Worm (Caenorhabditis elegans) whole organism, young adult: Measurements from ENCODE around the gene Y116A8B.1.

Experiments used
- B0336.3 ChIP-seq: fragments of 200-800 bp; sonication (Bioruptor generic); IDR thresholded peaks from 2 replicates; pipeline ENCODE4 v1.3.6; 2022; ENCODE audit warnings: missing genetic modification characterization, missing compliant biosample characterization
- D2030.7 ChIP-seq: fragments of 200-800 bp; sonication (Bioruptor generic); IDR thresholded peaks from 2 replicates; pipeline ENCODE4 v1.3.6; 2022; ENCODE audit warnings: missing genetic modification reagents, missing genetic modification characterization, missing compliant biosample characterization
- F23B12.7 ChIP-seq: sonication (generic microtip); optimal IDR thresholded peaks from 2 replicates; lab custom pipeline; 2017; ENCODE audit warnings: missing genetic modification characterization, mild to moderate bottlenecking, missing compliant biosample characterization, antibody characterized with exemption, moderate library complexity; ENCODE audit not compliant: insufficient read depth
- F39B2.1 ChIP-seq: fragments of 200-800 bp; sonication (Bioruptor generic); IDR thresholded peaks from 2 replicates; pipeline ENCODE4 v1.3.6; 2022; ENCODE audit warnings: missing genetic modification reagents, missing genetic modification characterization, missing compliant biosample characterization
- F49E8.2 ChIP-seq: sonication (generic microtip); optimal IDR thresholded peaks from 3 replicates; lab custom pipeline; 2017; ENCODE audit warnings: missing genetic modification characterization, mild to moderate bottlenecking, missing compliant biosample characterization, antibody characterized with exemption, moderate library complexity; ENCODE audit not compliant: insufficient read depth
- F57C9.4 ChIP-seq: sonication (generic microtip); optimal IDR thresholded peaks from 2 replicates; lab custom pipeline; 2017; ENCODE audit warnings: mild to moderate bottlenecking, missing genetic modification characterization, missing compliant biosample characterization
- K12H6.12 ChIP-seq: fragments of 200-800 bp; sonication (Bioruptor generic); optimal IDR thresholded peaks from 2 replicates; lab custom pipeline; 2018; ENCODE audit warnings: mild to moderate bottlenecking, missing genetic modification characterization, missing compliant biosample characterization
- Y56A3A.18 ChIP-seq: fragments of 200-800 bp; sonication (Bioruptor generic); IDR thresholded peaks from 2 replicates; pipeline ENCODE4 v1.3.6; 2022; ENCODE audit warnings: missing genetic modification reagents, missing genetic modification characterization, missing compliant biosample characterization
- akir-1 ChIP-seq: fragments of 200-800 bp; sonication (Bioruptor generic); optimal IDR thresholded peaks from 2 replicates; lab custom pipeline; 2018; ENCODE audit warnings: mild to moderate bottlenecking, missing genetic modification characterization, moderate library complexity, missing compliant biosample characterization
- ama-1 ChIP-seq, 3 experiments: fragments of 150-350 bp in 1 of 3; sonication (generic microtip) in 2 of 3; optimal IDR thresholded peaks; 2 replicates each; lab custom pipeline; 2014 to 2018; ENCODE audit warnings: missing biosample characterization in 2 of 3, missing genetic modification characterization in 2 of 3, missing genetic modification reagents in 2 of 3
- cebp-2 ChIP-seq: fragments of 200-800 bp; sonication (Bioruptor generic); IDR thresholded peaks from 2 replicates; pipeline ENCODE4 v1.3.6; 2022; ENCODE audit warnings: missing genetic modification characterization, missing compliant biosample characterization
- ceh-27 ChIP-seq: fragments of 200-800 bp; sonication (Bioruptor generic); optimal IDR thresholded peaks from 2 replicates; lab custom pipeline; 2018; ENCODE audit warnings: mild to moderate bottlenecking, missing genetic modification characterization, moderate library complexity, missing compliant biosample characterization
- dpl-1 ChIP-seq: fragments of 150-350 bp; optimal IDR thresholded peaks from 2 replicates; lab custom pipeline; 2014; ENCODE audit warnings: missing biosample characterization, missing genetic modification reagents, missing genetic modification characterization
- efl-1 ChIP-seq: fragments of 150-350 bp; optimal IDR thresholded peaks from 2 replicates; lab custom pipeline; 2014; ENCODE audit warnings: missing biosample characterization, missing genetic modification reagents, missing genetic modification characterization
- egl-18 ChIP-seq: fragments of 200-800 bp; sonication (Bioruptor generic); IDR thresholded peaks from 2 replicates; pipeline ENCODE4 v1.3.6; 2022; ENCODE audit warnings: missing genetic modification reagents, missing genetic modification characterization, missing compliant biosample characterization
- ets-4 ChIP-seq: fragments of 200-800 bp; sonication (Bioruptor generic); optimal IDR thresholded peaks from 2 replicates; lab custom pipeline; 2018; ENCODE audit warnings: mild to moderate bottlenecking, missing genetic modification characterization, missing compliant biosample characterization
- him-1 ChIP-seq: sonication (generic microtip); optimal IDR thresholded peaks from 2 replicates; lab custom pipeline; 2016; ENCODE audit warnings: missing genotype, missing genetic modification reagents, missing genetic modification characterization, missing compliant biosample characterization
- hlh-12 ChIP-seq: sonication (generic microtip); optimal IDR thresholded peaks from 2 replicates; lab custom pipeline; 2016; ENCODE audit warnings: missing genetic modification characterization, missing compliant biosample characterization
- hmg-20 ChIP-seq: fragments of 200-800 bp; sonication (Bioruptor generic); IDR thresholded peaks from 2 replicates; pipeline ENCODE4 v1.3.6; 2022; ENCODE audit warnings: missing genetic modification reagents, missing genetic modification characterization, missing compliant biosample characterization
- hsf-1 ChIP-seq: fragments of 200-800 bp; sonication (Bioruptor generic); IDR thresholded peaks from 2 replicates; pipeline ENCODE4 v1.3.6; 2022; ENCODE audit warnings: missing genetic modification reagents, missing genetic modification characterization, missing compliant biosample characterization
- madf-3 ChIP-seq: fragments of 200-800 bp; sonication (Bioruptor generic); IDR thresholded peaks from 2 replicates; pipeline ENCODE4 v1.3.6; 2022; ENCODE audit warnings: missing genetic modification reagents, missing genetic modification characterization, missing compliant biosample characterization
- madf-8 ChIP-seq: fragments of 200-800 bp; sonication (Bioruptor generic); conservative IDR thresholded peaks from 2 replicates; pipeline ENCODE4 v1.3.6; 2022; ENCODE audit warnings: missing genetic modification reagents, missing genetic modification characterization, missing compliant biosample characterization
- mel-28 ChIP-seq: sonication (generic microtip); optimal IDR thresholded peaks from 2 replicates; lab custom pipeline; 2016; ENCODE audit warnings: borderline replicate concordance, mild to moderate bottlenecking, missing genetic modification characterization, missing compliant biosample characterization
- nhr-120 ChIP-seq: fragments of 200-800 bp; sonication (Bioruptor generic); IDR thresholded peaks from 2 replicates; pipeline ENCODE4 v1.3.6; 2022; ENCODE audit warnings: missing genetic modification characterization, missing compliant biosample characterization
- nhr-80 ChIP-seq: sonication (generic microtip); optimal IDR thresholded peaks from 2 replicates; lab custom pipeline; 2016; ENCODE audit warnings: missing genetic modification characterization, missing compliant biosample characterization
- pha-4 ChIP-seq: fragments of 150-350 bp; sonication (generic microtip); optimal IDR thresholded peaks from 2 replicates; lab custom pipeline; 2014; ENCODE audit warnings: missing biosample characterization, missing genetic modification reagents, missing genetic modification characterization
- sea-2 ChIP-seq: fragments of 200-800 bp; sonication (Bioruptor generic); IDR thresholded peaks from 2 replicates; pipeline ENCODE4 v1.3.6; 2022; ENCODE audit warnings: missing genetic modification characterization, missing compliant biosample characterization
- somi-1 ChIP-seq: fragments of 200-800 bp; sonication (Bioruptor generic); optimal IDR thresholded peaks from 2 replicates; lab custom pipeline; 2018; ENCODE audit warnings: mild to moderate bottlenecking, missing genetic modification characterization, missing compliant biosample characterization
- tbx-9 ChIP-seq: sonication (generic microtip); optimal IDR thresholded peaks from 2 replicates; lab custom pipeline; 2016; ENCODE audit warnings: borderline replicate concordance, missing genetic modification characterization, inconsistent platforms, missing compliant biosample characterization
- unc-130 ChIP-seq: sonication (generic microtip); optimal IDR thresholded peaks from 2 replicates; lab custom pipeline; 2016; ENCODE audit warnings: missing genetic modification reagents, missing genetic modification characterization, missing compliant biosample characterization
- ztf-25 ChIP-seq: fragments of 200-800 bp; sonication (Bioruptor generic); IDR thresholded peaks from 2 replicates; pipeline ENCODE4 v1.3.6; 2022; ENCODE audit warnings: missing genetic modification reagents, missing genetic modification characterization, missing compliant biosample characterization
- ztf-28 ChIP-seq: fragments of 200-800 bp; sonication (Bioruptor generic); IDR thresholded peaks from 2 replicates; pipeline ENCODE4 v1.3.6; 2022; ENCODE audit warnings: missing genetic modification reagents, missing genetic modification characterization, missing compliant biosample characterization

Y116A8B.1 gene

ce11 chrIV:17216048-17216447 lies at the start of gene Y116A8B.1:
TSS of gene Y116A8B.1 (plus strand) at chrIV:17216348.
- TF ChIP-seq F39B2.1 (GFP tag; lab: Robert Waterston, UW) (no peak), hmg-20 (no peak), tbx-9 (tag; lab: Kevin White, UChicago) (no peak), unc-130 (GFP tag; lab: Kevin White, UChicago) (no peak), hlh-12 (tag; lab: Kevin White, UChicago) (no peak), egl-18 (GFP tag; lab: Robert Waterston, UW) (no peak), sea-2 (GFP tag; lab: Robert Waterston, UW) (no peak), K12H6.12 (tag; lab: Kevin White, UChicago) (no peak), B0336.3 (GFP tag; lab: Robert Waterston, UW) (no peak), hsf-1 (GFP tag; lab: Robert Waterston, UW) (no peak), ets-4 (GFP tag; lab: Kevin White, UChicago) (no peak), cebp-2 (GFP tag; lab: Robert Waterston, UW) (no peak), F49E8.2 (tag; lab: Kevin White, UChicago) (no peak), F23B12.7 (tag; lab: Kevin White, UChicago) (no peak), akir-1 (GFP tag; lab: Kevin White, UChicago) (no peak), somi-1 (GFP tag; lab: Kevin White, UChicago) (no peak), Y56A3A.18 (GFP tag; lab: Robert Waterston, UW) (no peak), him-1 (no peak), F57C9.4 (tag; lab: Kevin White, UChicago) (no peak), dpl-1 (GFP tag; lab: Kevin White, UChicago) (no peak)

- TF ChIP-seq madf-8 (no peak), mel-28 (tag; lab: Kevin White, UChicago) (no peak), ama-1 (optimal IDR thresholded peaks at IDR 0.05; lab: Kevin White, UChicago) (no peak), ama-1 (GFP tag; optimal IDR thresholded peaks at IDR 0.05; lab: Kevin White, UChicago) (no peak)
These were observed 49.2 kb upstream of the Y116A8B.1 start, which contains the start of gene skr-12 for ce11 chrIV:17166974-17167373. TSS of gene skr-12 (plus strand) at chrIV:17167274.

ce11 chrIV:17171732-17172131 lies 44.4 kb upstream of the Y116A8B.1 start:
- TF ChIP-seq ceh-27 (GFP tag; lab: Kevin White, UChicago) (no peak), madf-3 (GFP tag; lab: Robert Waterston, UW) (no peak), ztf-25 (GFP tag; lab: Robert Waterston, UW) (no peak), ztf-28 (GFP tag; lab: Robert Waterston, UW) (no peak), nhr-80 (tag; lab: Kevin White, UChicago) (peak; percentile 88), pha-4 (tag; lab: Kevin White, UChicago) (no peak), D2030.7 (GFP tag; lab: Robert Waterston, UW) (no peak), efl-1 (GFP tag; lab: Kevin White, UChicago) (no peak)

- no peak for TF ChIP-seq hlh-12 (tag; lab: Kevin White, UChicago)
- peak; percentile 45 for TF ChIP-seq nhr-80 (tag; lab: Kevin White, UChicago)
These were observed 42.1 kb upstream of the Y116A8B.1 start for ce11 chrIV:17174087-17174486.

- TF ChIP-seq somi-1 (GFP tag; lab: Kevin White, UChicago) (no peak), hsf-1 (GFP tag; lab: Robert Waterston, UW) (no peak), nhr-120 (GFP tag; lab: Robert Waterston, UW) (no peak)
These were observed 41.2 kb upstream of the Y116A8B.1 start for ce11 chrIV:17174980-17175379.
